Worm (Caenorhabditis elegans): ENCODE data around the gene clc-25.

The clc-25 gene

DNA sequence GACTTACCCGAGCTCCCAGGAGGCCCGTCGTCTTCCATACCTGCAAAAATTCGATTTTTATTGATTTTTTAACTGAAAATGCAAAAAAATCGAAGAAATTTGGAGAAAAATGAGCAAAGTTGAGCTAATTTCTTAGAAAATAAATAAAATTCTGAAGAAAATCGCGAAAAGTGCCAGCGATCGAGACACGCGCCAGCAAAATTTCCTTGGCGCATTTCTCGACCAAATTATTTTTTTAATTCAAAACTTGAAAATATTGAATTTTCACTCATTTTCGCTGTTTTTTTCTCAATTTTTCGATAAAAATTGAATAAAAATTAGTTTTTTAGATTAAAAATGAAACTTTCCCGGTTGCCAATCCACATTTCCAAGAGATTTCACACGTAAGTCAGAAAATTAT is 11.0 kb upstream of the clc-25 start, which contains the start of the genes chin-1 and BE0003N10.1 (continued):
- no peak for TF ChIP-seq xnd-1 (tag; optimal IDR thresholded peaks at IDR 0.05)
- TF ChIP-seq ztf-18 (tag; optimal IDR thresholded peaks at IDR 0.05): peak; percentile 92
- TF ChIP-seq madf-3 (GFP tag; IDR thresholded peaks at IDR 0.05): no peak
- TF ChIP-seq bed-1 (GFP tag; IDR thresholded peaks at IDR 0.05): no peak
- no peak for TF ChIP-seq hlh-26 (GFP tag; conservative IDR thresholded peaks at IDR 0.05)
- TF ChIP-seq F33H1.4 (GFP tag; IDR thresholded peaks at IDR 0.05): peak; percentile 41
- no peak for TF ChIP-seq chd-7 (tag; optimal IDR thresholded peaks at IDR 0.05)

DNA sequence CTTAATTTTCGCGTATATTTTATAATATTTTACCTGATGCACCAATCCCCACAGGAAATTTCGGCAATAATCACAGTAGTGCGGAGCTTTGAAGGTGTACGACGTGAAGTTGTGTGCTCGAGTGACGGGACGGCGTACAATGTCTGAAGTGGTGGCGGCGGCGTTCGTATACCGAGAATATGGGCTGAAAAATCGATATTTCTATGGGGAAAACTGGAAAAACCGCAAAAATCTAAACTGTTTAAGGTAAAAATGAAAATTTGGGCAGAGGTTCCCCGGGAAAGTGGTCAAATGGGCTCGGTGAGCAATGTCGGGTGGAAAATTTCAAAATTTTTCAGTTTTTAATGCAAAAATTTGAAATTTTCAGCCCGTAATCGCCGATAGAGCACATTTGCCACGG is 8.7 kb upstream of the clc-25 start:
- TF ChIP-seq madf-6 (GFP tag; IDR thresholded peaks at IDR 0.05) (peak; percentile 45; the same call in 1 of the 2 replicates), B0261.1 (tag; optimal IDR thresholded peaks at IDR 0.05) (no peak), ztf-28 (GFP tag; IDR thresholded peaks at IDR 0.05) (peak; percentile 54; the same call in 1 of the 2 replicates), egl-18 (GFP tag; IDR thresholded peaks at IDR 0.05) (no peak), Y56A3A.18 (GFP tag; IDR thresholded peaks at IDR 0.05) (0 out of 2 replicates have a peak, but pooled peaks have one; percentile 27), lin-26 (GFP tag; IDR thresholded peaks at IDR 0.05) (0 out of 2 replicates have a peak, but pooled peaks have one; percentile 30), Y53G8AR.9 (GFP tag; conservative IDR thresholded peaks at IDR 0.05) (0 out of 2 replicates have a peak, but pooled peaks have one; percentile 45)

DNA sequence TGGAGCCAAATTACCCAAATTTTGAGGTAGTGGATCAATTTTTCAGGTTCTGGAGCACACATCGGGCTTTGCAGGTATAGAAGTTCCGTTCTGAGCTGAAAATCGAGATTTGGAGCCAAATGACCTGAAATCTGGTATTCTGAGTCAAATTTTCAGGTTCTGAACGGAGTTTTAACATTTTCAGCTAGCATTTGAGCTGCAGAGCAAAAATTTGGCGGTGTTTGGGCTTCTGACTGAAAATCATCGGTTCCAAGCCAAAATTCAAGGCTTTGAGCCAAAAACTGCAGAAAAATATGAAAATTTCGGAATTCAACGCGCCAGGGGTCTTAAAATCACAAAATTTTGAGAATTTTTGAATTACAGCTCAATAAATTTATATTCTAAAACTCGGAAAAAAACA is 4.8 kb upstream of the clc-25 start, which contains the start of the genes clc-26 and E_BE45912.2:
Gene clc-26 (minus strand): TSS at position 101 of the 400 bp plus-strand sequence.
Gene E_BE45912.2 (minus strand): TSS at position 139 of the 400 bp plus-strand sequence.
- TF ChIP-seq hmg-1.2 (GFP tag; IDR thresholded peaks at IDR 0.05) (no peak), Y53G8AR.9 (GFP tag; conservative IDR thresholded peaks at IDR 0.05) (no peak), T07F8.4 (tag; optimal IDR thresholded peaks at IDR 0.05) (no peak), F52B5.7 (tag; optimal IDR thresholded peaks at IDR 0.05) (no peak), attf-6 (GFP tag; IDR thresholded peaks at IDR 0.05) (no peak), tbx-9 (tag; optimal IDR thresholded peaks at IDR 0.05; ENCODE audit: borderline replicate concordance) (no peak), zfh-2 (GFP tag; conservative IDR thresholded peaks at IDR 0.05) (no peak), ama-1 (optimal IDR thresholded peaks at IDR 0.05) (no peak), ama-1 (GFP tag; optimal IDR thresholded peaks at IDR 0.05) (no peak), sdz-38 (tag; optimal IDR thresholded peaks at IDR 0.05) (no peak), C17E4.6 (GFP tag; IDR thresholded peaks at IDR 0.05) (no peak), snpc-1.1 (tag; optimal IDR thresholded peaks at IDR 0.05; ENCODE audit: insufficient read depth) (no peak), lin-40 (tag; optimal IDR thresholded peaks at IDR 0.05) (no peak), fkh-3 (tag; optimal IDR thresholded peaks at IDR 0.05) (no peak)

DNA sequence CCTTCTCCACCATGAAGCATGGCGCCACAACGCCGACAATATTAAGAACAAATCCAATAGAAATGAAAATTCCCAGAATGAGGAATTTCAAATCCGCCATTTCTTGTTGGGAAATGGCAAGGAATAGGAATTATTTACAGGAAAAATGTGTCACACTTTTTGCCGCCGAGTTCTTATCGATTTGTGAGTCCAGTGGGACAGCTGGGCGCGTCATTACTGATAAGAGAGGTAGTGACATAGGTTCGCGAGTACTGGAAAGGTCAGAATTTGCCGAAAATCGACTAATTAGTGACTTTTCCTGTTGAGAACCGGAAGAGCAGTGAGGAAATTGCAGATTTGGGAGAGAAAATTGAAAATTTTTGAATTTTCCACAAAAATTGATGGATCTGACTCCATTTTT is 2.1 kb upstream of the clc-25 start:
- TF ChIP-seq dpff-1 (tag; optimal IDR thresholded peaks at IDR 0.05): no peak
- TF ChIP-seq dox-1 (GFP tag; IDR thresholded peaks at IDR 0.05): 0 out of 2 replicates have a peak, but pooled peaks have one; percentile 47
- peak; percentile 67 for TF ChIP-seq nhr-80 (tag; optimal IDR thresholded peaks at IDR 0.05)

DNA sequence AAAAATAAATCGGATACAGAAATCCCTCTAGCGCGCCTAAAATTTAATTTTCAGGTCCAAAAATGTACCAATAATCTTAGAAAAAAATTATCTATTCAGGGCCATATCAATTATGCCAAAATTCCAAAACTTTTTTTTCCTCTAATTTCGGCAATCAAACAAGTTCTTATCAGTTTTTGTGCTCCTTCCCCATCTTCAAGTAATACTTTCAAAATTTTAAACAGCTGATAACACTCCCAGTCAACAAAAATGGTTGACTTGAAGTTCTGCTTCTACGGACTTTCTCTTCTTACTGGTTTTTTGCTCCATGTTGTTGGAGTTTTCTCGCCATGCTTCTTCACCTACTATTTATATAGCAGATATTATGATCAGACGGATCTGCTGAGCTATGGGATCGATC is 5.4 kb downstream of the clc-25 start, which contains the start of gene clc-23:
Gene clc-23 (plus strand): TSS at position 223 of the 400 bp plus-strand sequence.
- no peak for TF ChIP-seq lsl-1 (GFP tag; optimal IDR thresholded peaks at IDR 0.05)
- TF ChIP-seq D2030.7 (GFP tag; IDR thresholded peaks at IDR 0.05): no peak
- no peak for TF ChIP-seq C06A6.2 (GFP tag; conservative IDR thresholded peaks at IDR 0.05)
- no peak for TF ChIP-seq madf-10 (tag; optimal IDR thresholded peaks at IDR 0.05)
- TF ChIP-seq rcor-1 (GFP tag; IDR thresholded peaks at IDR 0.05): no peak
- TF ChIP-seq F57A8.1 (GFP tag; optimal IDR thresholded peaks at IDR 0.05): no peak
- TF ChIP-seq egrh-3 (GFP tag; IDR thresholded peaks at IDR 0.05): no peak
- peak; percentile 20 for TF ChIP-seq nhr-80 (tag; optimal IDR thresholded peaks at IDR 0.05)

Measured in whole organism, young adult.